Worm (Caenorhabditis elegans): Measurements from ENCODE around the gene ZC239.3.

ZC239.3 gene

ce11 chrII:3247556-3247955 is 31.7 kb downstream of the ZC239.3 start:
- no peak for TF ChIP-seq fkh-6 (tag; optimal IDR thresholded peaks at IDR 0.05)
- TF ChIP-seq ceh-14 (tag; optimal IDR thresholded peaks at IDR 0.05) = no peak

DNA sequence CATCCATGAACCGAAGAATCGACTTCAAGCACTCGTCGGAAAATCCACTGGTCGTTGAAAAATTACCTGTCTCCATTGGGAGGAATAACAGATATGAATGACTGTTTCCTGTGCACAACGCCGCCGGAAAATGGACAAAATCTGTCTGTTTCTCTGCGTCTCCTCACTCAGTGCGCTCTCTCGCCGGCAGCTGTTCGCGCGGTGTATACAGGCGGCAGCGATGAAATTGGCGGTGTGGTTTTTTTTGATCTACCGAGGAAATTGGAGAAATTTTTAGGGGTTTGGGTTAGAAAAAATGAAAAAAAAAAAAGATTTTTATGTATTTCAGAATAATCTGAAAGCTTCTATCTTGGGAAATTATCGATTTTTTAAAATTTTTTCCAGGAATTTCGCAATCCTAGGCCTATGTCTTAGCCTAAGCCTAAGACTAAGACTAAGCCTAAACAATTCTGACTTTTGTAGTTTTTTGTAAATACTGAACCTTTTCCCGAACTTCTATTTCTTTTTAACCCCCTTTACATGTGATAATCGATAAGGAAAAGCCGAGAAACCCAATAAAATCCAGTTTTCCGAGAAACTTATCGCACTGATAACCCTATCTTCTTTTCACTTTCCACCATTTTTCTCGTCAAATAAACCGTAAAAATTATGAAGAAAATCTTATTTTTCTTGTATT is 32.3 kb downstream of the ZC239.3 start, which contains the start of the genes fbxc-50 and C17F4.2:
fbxc-50 (minus strand) TSS at position 81 of the 676 bp plus-strand sequence.
C17F4.2 (plus strand) TSS at position 626 of the 676 bp plus-strand sequence.
- TF ChIP-seq unc-86 (tag; optimal IDR thresholded peaks at IDR 0.05) (no peak), ceh-24 (tag; optimal IDR thresholded peaks at IDR 0.05) (no peak), ceh-6 (GFP tag; optimal IDR thresholded peaks at IDR 0.05) (no peak), ceh-18 (tag; optimal IDR thresholded peaks at IDR 0.05) (no peak), pax-1 (tag; optimal IDR thresholded peaks at IDR 0.05) (no peak), sox-2 (GFP tag; IDR thresholded peaks at IDR 0.05) (no peak), nhr-232 (tag; optimal IDR thresholded peaks at IDR 0.05) (no peak), rnt-1 (tag; optimal IDR thresholded peaks at IDR 0.05) (no peak), unc-42 (tag; optimal IDR thresholded peaks at IDR 0.05) (no peak), fkh-10 (GFP tag; optimal IDR thresholded peaks at IDR 0.05) (no peak), ceh-22 (tag; optimal IDR thresholded peaks at IDR 0.05) (no peak), ceh-2 (tag; optimal IDR thresholded peaks at IDR 0.05) (no peak)

- TF ChIP-seq madf-2 (tag; optimal IDR thresholded peaks at IDR 0.05) = no peak
- no peak for TF ChIP-seq pat-9 (tag; optimal IDR thresholded peaks at IDR 0.05)
- no peak for TF ChIP-seq ceh-22 (tag; optimal IDR thresholded peaks at IDR 0.05)
- TF ChIP-seq lin-11 (tag; optimal IDR thresholded peaks at IDR 0.05) = no peak
- TF ChIP-seq tbx-2 (tag; optimal IDR thresholded peaks at IDR 0.05) = no peak
- no peak for TF ChIP-seq pha-2 (tag; optimal IDR thresholded peaks at IDR 0.05)
- no peak for TF ChIP-seq ref-2 (tag; optimal IDR thresholded peaks at IDR 0.05)
Observed at ce11 chrII:3249406-3249805, 33.5 kb downstream of the ZC239.3 start, which contains the start of gene clec-124. clec-124 (plus strand) TSS chrII:3249706.

- TF ChIP-seq ceh-48 (tag; optimal IDR thresholded peaks at IDR 0.05) (no peak), nhr-232 (tag; optimal IDR thresholded peaks at IDR 0.05) (no peak), rnt-1 (tag; optimal IDR thresholded peaks at IDR 0.05) (no peak), nfya-1 (tag; optimal IDR thresholded peaks at IDR 0.05) (no peak), unc-86 (tag; optimal IDR thresholded peaks at IDR 0.05) (no peak), fkh-6 (tag; optimal IDR thresholded peaks at IDR 0.05) (no peak), ets-4 (tag; optimal IDR thresholded peaks at IDR 0.05) (no peak), ceh-6 (GFP tag; optimal IDR thresholded peaks at IDR 0.05) (no peak), unc-3 (GFP tag; conservative IDR thresholded peaks at IDR 0.05) (no peak), unc-3 (tag; optimal IDR thresholded peaks at IDR 0.05) (no peak), tbx-2 (tag; optimal IDR thresholded peaks at IDR 0.05) (no peak), sox-2 (GFP tag; IDR thresholded peaks at IDR 0.05) (no peak), gmeb-2 (tag; optimal IDR thresholded peaks at IDR 0.05) (no peak), pat-9 (tag; optimal IDR thresholded peaks at IDR 0.05) (no peak), ceh-2 (tag; optimal IDR thresholded peaks at IDR 0.05) (no peak), F13H6.1 (tag; optimal IDR thresholded peaks at IDR 0.05) (no peak), npax-4 (tag; optimal IDR thresholded peaks at IDR 0.05) (no peak), lin-11 (tag; optimal IDR thresholded peaks at IDR 0.05) (no peak)
Observed at ce11 chrII:3250195-3250594, 34.3 kb downstream of the ZC239.3 start.

DNA sequence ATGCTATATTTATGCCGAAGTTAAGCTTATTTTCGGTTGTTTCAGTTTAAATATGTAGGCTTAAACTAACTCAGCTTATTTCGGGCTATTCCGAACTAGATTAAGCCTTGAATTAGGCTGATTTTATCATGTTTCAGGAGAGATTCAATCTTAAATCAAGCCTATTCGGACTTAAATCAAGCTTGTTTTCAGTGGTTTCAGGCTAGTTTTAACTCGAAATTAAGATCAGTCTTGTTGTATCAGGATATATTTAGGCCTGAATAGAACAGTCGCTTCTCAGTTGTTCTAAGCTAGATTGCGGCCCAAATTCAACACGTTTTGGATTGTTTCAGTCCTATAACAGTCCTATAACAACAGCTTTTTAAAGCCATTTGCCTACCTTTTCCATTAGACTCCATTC is 35.9 kb downstream of the ZC239.3 start:
- no peak for TF ChIP-seq sox-4 (tag; optimal IDR thresholded peaks at IDR 0.05)
- no peak for TF ChIP-seq dmd-4 (tag; optimal IDR thresholded peaks at IDR 0.05; ENCODE audit: borderline replicate concordance)
- no peak for TF ChIP-seq hlh-6 (tag; optimal IDR thresholded peaks at IDR 0.05)
- no peak for TF ChIP-seq odd-2 (tag; optimal IDR thresholded peaks at IDR 0.05)

DNA sequence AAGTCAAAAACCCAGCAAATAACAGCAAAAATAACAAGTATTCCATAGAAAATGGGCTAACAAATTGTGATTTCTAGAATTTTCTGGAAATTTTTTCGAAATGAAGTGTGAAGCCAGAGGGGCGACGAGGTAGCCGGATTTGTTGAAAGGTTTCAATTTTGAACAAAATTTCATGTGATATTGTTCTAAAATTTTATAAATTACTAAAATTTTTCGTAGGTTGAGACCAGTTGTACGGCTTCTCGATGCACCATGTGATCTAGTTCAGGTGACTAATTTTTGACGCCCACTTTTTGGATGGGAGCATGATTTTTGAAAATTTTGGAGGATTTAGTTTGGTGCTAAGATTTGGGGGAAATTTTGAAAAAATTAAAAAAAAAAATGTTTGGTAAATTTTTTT is 43.4 kb downstream of the ZC239.3 start, which contains the start of gene gcy-19:
gcy-19 (minus strand) TSS at position 101 of the 400 bp plus-strand sequence.
- TF ChIP-seq pros-1 (tag; optimal IDR thresholded peaks at IDR 0.05) (no peak), unc-3 (GFP tag; conservative IDR thresholded peaks at IDR 0.05) (no peak), unc-3 (tag; optimal IDR thresholded peaks at IDR 0.05) (no peak), ama-1 (optimal IDR thresholded peaks at IDR 0.05) (no peak), lin-11 (tag; optimal IDR thresholded peaks at IDR 0.05) (no peak)
